Fruit fly (Drosophila melanogaster): ENCODE measurements around the gene CheA75a.

DNA sequence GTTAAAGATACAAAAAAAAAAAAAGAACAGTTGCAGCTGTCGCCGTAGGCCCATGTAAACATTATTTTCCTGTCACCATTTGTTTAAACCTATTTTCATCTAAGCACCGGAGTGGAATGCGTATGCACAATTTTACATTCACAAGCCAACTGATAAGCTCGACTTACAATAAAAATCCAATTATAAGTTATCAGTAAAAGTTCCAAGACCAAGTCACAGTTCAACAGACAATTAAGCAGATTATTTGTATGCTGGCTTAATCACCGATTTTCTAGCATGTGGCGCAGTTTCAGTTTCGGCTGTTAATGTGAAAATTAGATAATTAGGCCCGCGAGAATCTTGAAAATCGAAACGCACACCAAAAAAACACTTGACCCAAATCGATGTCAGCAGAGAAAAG is 29.6 kb upstream of the CheA75a start:
- TF ChIP-seq psq (optimal IDR thresholded peaks at IDR 0.05) (no peak), h (optimal IDR thresholded peaks at IDR 0.05) (no peak), insv (optimal IDR thresholded peaks at IDR 0.05) (no peak)

All from Kc167 (cell line).